Worm (Caenorhabditis elegans): ENCODE results near the gene dmsr-11.

ce11 chrV:6753257-6753656 is 50.6 kb downstream of the dmsr-11 start:
- TF ChIP-seq tbp1 (GFP tag; optimal IDR thresholded peaks at IDR 0.05): no peak
- no peak for TF ChIP-seq pha-4 (tag; optimal IDR thresholded peaks at IDR 0.05)
- TF ChIP-seq rpc-1 (optimal IDR thresholded peaks at IDR 0.05): no peak
- TF ChIP-seq rpc-1 (tag; optimal IDR thresholded peaks at IDR 0.05): no peak
- TF ChIP-seq lag-1 (GFP tag; IDR thresholded peaks at IDR 0.05): no peak
- no peak for TF ChIP-seq ama-1 (optimal IDR thresholded peaks at IDR 0.05)
- TF ChIP-seq ama-1 (GFP tag; optimal IDR thresholded peaks at IDR 0.05): no peak
- no peak for TF ChIP-seq lin-35 (GFP tag; optimal IDR thresholded peaks at IDR 0.05)
- TF ChIP-seq nfya-1 (tag; optimal IDR thresholded peaks at IDR 0.05; ENCODE audit: borderline replicate concordance, insufficient read depth): no peak
- no peak for TF ChIP-seq lin-40 (tag; optimal IDR thresholded peaks at IDR 0.05)
- TF ChIP-seq ztf-26 (tag; optimal IDR thresholded peaks at IDR 0.05): no peak
- TF ChIP-seq rec-8 (tag; optimal IDR thresholded peaks at IDR 0.05): no peak

Measured in whole organism, young adult.